Fruit fly (Drosophila melanogaster): ENCODE results near the gene CG13133.

DNA sequence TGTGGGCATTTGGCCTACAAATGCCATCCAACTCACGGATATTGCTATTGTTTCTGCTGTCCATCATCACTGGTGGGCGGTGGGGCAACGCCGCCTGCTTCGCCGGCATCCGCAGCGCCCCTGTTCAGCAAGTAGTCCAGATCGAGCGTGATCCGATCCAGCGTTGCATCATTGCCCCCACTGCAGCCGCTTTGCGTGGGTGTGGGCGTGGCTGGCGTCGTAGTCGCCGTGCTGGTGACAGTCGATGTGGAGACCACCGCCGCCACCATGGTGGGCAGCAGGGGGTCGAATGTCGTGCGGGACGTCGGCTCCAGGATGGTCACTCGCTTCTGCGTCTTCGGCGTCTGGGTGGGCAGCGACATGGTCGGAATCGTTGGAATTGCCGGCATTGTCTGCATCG is 27.4 kb downstream of the CG13133 start:
- no peak for TF ChIP-seq Mnt (GFP tag; optimal IDR thresholded peaks at IDR 0.05)
- no peak for TF ChIP-seq CG1620 (GFP tag; optimal IDR thresholded peaks at IDR 0.05)
- TF ChIP-seq ovo (GFP tag; optimal IDR thresholded peaks at IDR 0.05), result no peak
- TF ChIP-seq Crg-1 (GFP tag; optimal IDR thresholded peaks at IDR 0.05), result no peak
- TF ChIP-seq pad (GFP tag; optimal IDR thresholded peaks at IDR 0.05), result no peak
- TF ChIP-seq Clk (GFP tag; optimal IDR thresholded peaks at IDR 0.05), result no peak
- no peak for TF ChIP-seq kay (GFP tag; ENCODE audit: borderline replicate concordance)
- no peak for TF ChIP-seq toe (GFP tag; optimal IDR thresholded peaks at IDR 0.05)
